Worm (Caenorhabditis elegans): ENCODE data around the gene srsx-6.

ce11 chrV:7899761-7900160 is 27.1 kb upstream of the srsx-6 start, which contains the start of gene F40A3.7:
- TF ChIP-seq ceh-82 (tag; optimal IDR thresholded peaks at IDR 0.05) (no peak), skn-1 (tag; optimal IDR thresholded peaks at IDR 0.05) (no peak), nhr-237 (tag; optimal IDR thresholded peaks at IDR 0.05) (no peak), nfya-1 (tag; optimal IDR thresholded peaks at IDR 0.05; ENCODE audit: insufficient read depth) (no peak), ztf-11 (tag; optimal IDR thresholded peaks at IDR 0.05) (no peak), elt-1 (tag; optimal IDR thresholded peaks at IDR 0.05) (no peak), ama-1 (optimal IDR thresholded peaks at IDR 0.05) (no peak), mdl-1 (tag; optimal IDR thresholded peaks at IDR 0.05) (no peak), aly-2 (tag; optimal IDR thresholded peaks at IDR 0.05) (no peak)

Measured in whole organism, L3 larva.